Worm (Caenorhabditis elegans) whole organism, L4 larva: ENCODE data around the gene jmjd-3.3.

Experiments
- F26F4.8 ChIP-seq: fragments of 200-800 bp; sonication (Bioruptor generic); conservative IDR thresholded peaks from 2 replicates; pipeline ENCODE4 v1.3.6; 2022; ENCODE audit warnings: missing genetic modification characterization, missing compliant biosample characterization
- F37D6.2 ChIP-seq: sonication (generic microtip); optimal IDR thresholded peaks from 2 replicates; lab custom pipeline; 2016; ENCODE audit warnings: mild to moderate bottlenecking, missing genetic modification characterization, missing compliant biosample characterization
- F44E2.7 ChIP-seq: fragments of 200-800 bp; sonication (Bioruptor generic); IDR thresholded peaks from 2 replicates; pipeline ENCODE4 v2.1.2; 2022; ENCODE audit warnings: missing genetic modification characterization, missing compliant biosample characterization
- F49E8.2 ChIP-seq: sonication (generic microtip); optimal IDR thresholded peaks from 2 replicates; lab custom pipeline; 2016; ENCODE audit warnings: missing compliant biosample characterization, mild to moderate bottlenecking, missing genetic modification characterization, borderline replicate concordance
- R02D3.7 ChIP-seq: fragments of 150-350 bp; sonication (generic microtip); optimal IDR thresholded peaks from 3 replicates; lab custom pipeline; 2014; ENCODE audit warnings: missing biosample characterization, missing genetic modification characterization
- T26A8.4 ChIP-seq: fragments of 200-800 bp; sonication (Bioruptor generic); IDR thresholded peaks from 2 replicates; pipeline ENCODE4 v1.3.6; 2022; ENCODE audit warnings: missing genetic modification characterization, missing compliant biosample characterization
- aly-2 ChIP-seq: sonication (generic microtip); optimal IDR thresholded peaks from 2 replicates; lab custom pipeline; 2018; ENCODE audit warnings: missing biosample characterization, missing genetic modification characterization
- ama-1 ChIP-seq: fragments of 150-350 bp; optimal IDR thresholded peaks from 2 replicates; lab custom pipeline; 2014; ENCODE audit warnings: inconsistent platforms, mixed read lengths
- ceh-28 ChIP-seq: fragments of 150-350 bp; optimal IDR thresholded peaks from 2 replicates; lab custom pipeline; 2014; ENCODE audit warnings: missing biosample characterization, missing genetic modification reagents, missing genetic modification characterization
- ceh-32 ChIP-seq: sonication (generic microtip); optimal IDR thresholded peaks from 2 replicates; lab custom pipeline; 2016; ENCODE audit warnings: mild to moderate bottlenecking, missing genetic modification characterization, missing compliant biosample characterization; ENCODE audit not compliant: poor library complexity
- ceh-44 ChIP-seq: fragments of 200-800 bp; sonication (Bioruptor generic); IDR thresholded peaks from 2 replicates; pipeline ENCODE4 v1.3.6; 2022; ENCODE audit warnings: missing genetic modification reagents, missing genetic modification characterization, missing compliant biosample characterization
- ceh-62 ChIP-seq: sonication (generic microtip); optimal IDR thresholded peaks from 2 replicates; lab custom pipeline; 2017; ENCODE audit warnings: missing biosample characterization, missing genetic modification characterization
- ceh-82 ChIP-seq: sonication (generic microtip); optimal IDR thresholded peaks from 2 replicates; lab custom pipeline; 2017; ENCODE audit warnings: missing biosample characterization, missing genetic modification characterization
- ctbp-1 ChIP-seq: fragments of 200-800 bp; sonication (Bioruptor generic); IDR thresholded peaks from 2 replicates; pipeline ENCODE4 v1.3.6; 2022; ENCODE audit warnings: missing genetic modification reagents, missing genetic modification characterization, missing compliant biosample characterization
- daf-12 ChIP-seq: fragments of 150-350 bp; optimal IDR thresholded peaks from 2 replicates; lab custom pipeline; 2014; ENCODE audit warnings: missing biosample characterization, missing genetic modification reagents, missing genetic modification characterization
- daf-19 ChIP-seq: fragments of 200-800 bp; sonication (Bioruptor generic); conservative IDR thresholded peaks from 2 replicates; pipeline ENCODE4 v1.3.6; 2022; ENCODE audit warnings: missing genetic modification characterization, missing compliant biosample characterization
- dmd-6 ChIP-seq: fragments of 200-800 bp; sonication (Bioruptor generic); IDR thresholded peaks from 2 replicates; pipeline ENCODE4 v1.3.6; 2022; ENCODE audit warnings: missing genetic modification reagents, missing genetic modification characterization, missing compliant biosample characterization
- dpl-1 ChIP-seq: fragments of 150-350 bp; optimal IDR thresholded peaks from 2 replicates; lab custom pipeline; 2014; ENCODE audit warnings: missing biosample characterization, missing genetic modification reagents, missing genetic modification characterization
- egl-27 ChIP-seq: sonication (generic microtip); optimal IDR thresholded peaks from 3 replicates; lab custom pipeline; 2017; ENCODE audit warnings: missing biosample characterization, missing genetic modification reagents, missing genetic modification characterization
- fkh-10 ChIP-seq: fragments of 150-350 bp; optimal IDR thresholded peaks from 2 replicates; lab custom pipeline; 2014; ENCODE audit warnings: missing biosample characterization, missing genetic modification reagents, missing genetic modification characterization
- gei-8 ChIP-seq: fragments of 200-800 bp; sonication (Bioruptor generic); optimal IDR thresholded peaks from 2 replicates; lab custom pipeline; 2018; ENCODE audit warnings: mild to moderate bottlenecking, missing genetic modification characterization, missing compliant biosample characterization
- hif-1 ChIP-seq, 2 experiments: sonication (generic microtip); optimal IDR thresholded peaks; 2 replicates each; lab custom pipeline; 2016 to 2017; ENCODE audit warnings: missing compliant biosample characterization in 2 of 2, missing genetic modification characterization in 2 of 2, missing genetic modification reagents in 2 of 2, missing genotype in 2 of 2, mild to moderate bottlenecking in 1 of 2
- hlh-11 ChIP-seq: fragments of 200-800 bp; sonication (Bioruptor generic); optimal IDR thresholded peaks from 2 replicates; lab custom pipeline; 2018; ENCODE audit warnings: mild to moderate bottlenecking, missing genetic modification characterization, missing compliant biosample characterization
- hlh-30 ChIP-seq: sonication (generic microtip); optimal IDR thresholded peaks from 2 replicates; lab custom pipeline; 2017; ENCODE audit warnings: antibody characterized with exemption, mild to moderate bottlenecking, missing genetic modification characterization, missing compliant biosample characterization; ENCODE audit not compliant: insufficient read depth
- lim-7 ChIP-seq: fragments of 200-800 bp; sonication (Bioruptor generic); IDR thresholded peaks from 2 replicates; pipeline ENCODE4 v1.3.6; 2022; ENCODE audit warnings: missing genetic modification characterization, missing compliant biosample characterization
- lin-15B ChIP-seq: fragments of 150-350 bp; sonication (generic microtip); optimal IDR thresholded peaks from 3 replicates; lab custom pipeline; 2014; ENCODE audit warnings: missing biosample characterization, missing genetic modification characterization
- lin-38 ChIP-seq: fragments of 200-800 bp; sonication (Bioruptor generic); IDR thresholded peaks from 2 replicates; pipeline ENCODE4 v1.3.6; 2022; ENCODE audit warnings: missing genetic modification reagents, missing genetic modification characterization, missing compliant biosample characterization
- lir-3 ChIP-seq: sonication (generic microtip); optimal IDR thresholded peaks from 2 replicates; lab custom pipeline; 2016; ENCODE audit warnings: mild to moderate bottlenecking, missing genetic modification characterization, missing compliant biosample characterization
- madf-9 ChIP-seq: fragments of 200-800 bp; sonication (Bioruptor generic); conservative IDR thresholded peaks from 2 replicates; pipeline ENCODE4 v1.3.6; 2022; ENCODE audit warnings: missing genetic modification reagents, missing genetic modification characterization, missing compliant biosample characterization
- mdt-29 ChIP-seq: fragments of 200-800 bp; sonication (Bioruptor generic); IDR thresholded peaks from 2 replicates; pipeline ENCODE4 v1.3.6; 2022; ENCODE audit warnings: missing genetic modification reagents, missing genetic modification characterization, missing compliant biosample characterization
- mep-1 ChIP-seq: fragments of 150-350 bp; sonication (generic microtip); optimal IDR thresholded peaks from 3 replicates; lab custom pipeline; 2014; ENCODE audit warnings: missing biosample characterization, missing genetic modification characterization
- mes-2 ChIP-seq: sonication (generic microtip); optimal IDR thresholded peaks from 2 replicates; lab custom pipeline; 2016; ENCODE audit warnings: missing genotype, mild to moderate bottlenecking, missing genetic modification characterization, missing compliant biosample characterization; ENCODE audit not compliant: poor library complexity, severe bottlenecking
- mxl-2 ChIP-seq: fragments of 200-800 bp; sonication (Bioruptor generic); conservative IDR thresholded peaks from 2 replicates; pipeline ENCODE4 v1.3.6; 2022; ENCODE audit warnings: missing genetic modification reagents, missing genetic modification characterization, missing compliant biosample characterization
- mxl-3 ChIP-seq: fragments of 200-800 bp; sonication (Bioruptor generic); optimal IDR thresholded peaks from 2 replicates; lab custom pipeline; 2018; ENCODE audit warnings: mild to moderate bottlenecking, missing genetic modification characterization, missing compliant biosample characterization
- nhr-102 ChIP-seq: sonication (generic microtip); optimal IDR thresholded peaks from 2 replicates; lab custom pipeline; 2016; ENCODE audit warnings: mild to moderate bottlenecking, missing genetic modification characterization, moderate library complexity, missing compliant biosample characterization
- nhr-25 ChIP-seq: sonication (generic microtip); optimal IDR thresholded peaks from 2 replicates; lab custom pipeline; 2017; ENCODE audit warnings: missing genetic modification characterization, mild to moderate bottlenecking, missing compliant biosample characterization, antibody characterized with exemption, moderate library complexity, borderline replicate concordance; ENCODE audit not compliant: insufficient read depth
- nhr-42 ChIP-seq: fragments of 200-800 bp; sonication (Bioruptor generic); IDR thresholded peaks from 2 replicates; pipeline ENCODE4 v1.3.6; 2022; ENCODE audit warnings: missing genetic modification characterization, missing compliant biosample characterization
- nhr-48 ChIP-seq: sonication (generic microtip); optimal IDR thresholded peaks from 2 replicates; lab custom pipeline; 2016; ENCODE audit warnings: mild to moderate bottlenecking, missing genetic modification characterization, missing compliant biosample characterization
- pqm-1 ChIP-seq: sonication (generic microtip); optimal IDR thresholded peaks from 2 replicates; lab custom pipeline; 2017; ENCODE audit warnings: missing biosample characterization, missing genetic modification characterization
- saeg-2 ChIP-seq: fragments of 200-800 bp; sonication (Bioruptor generic); IDR thresholded peaks from 2 replicates; pipeline ENCODE4 v1.3.6; 2022; ENCODE audit warnings: missing genetic modification reagents, missing genetic modification characterization, missing compliant biosample characterization
- snpc-4 ChIP-seq: fragments of 150-350 bp; optimal IDR thresholded peaks from 2 replicates; lab custom pipeline; 2014; ENCODE audit warnings: missing biosample characterization, missing genetic modification characterization
- spr-3 ChIP-seq: fragments of 200-800 bp; sonication (Bioruptor generic); optimal IDR thresholded peaks from 2 replicates; lab custom pipeline; 2018; ENCODE audit warnings: mild to moderate bottlenecking, missing genetic modification characterization, missing compliant biosample characterization
- tag-97 ChIP-seq: fragments of 200-800 bp; sonication (Bioruptor generic); IDR thresholded peaks from 2 replicates; pipeline ENCODE4 v1.3.6; 2022; ENCODE audit warnings: missing genetic modification characterization, missing compliant biosample characterization
- unc-130 ChIP-seq: sonication (generic microtip); optimal IDR thresholded peaks from 2 replicates; lab custom pipeline; 2016; ENCODE audit warnings: missing genetic modification reagents, missing genetic modification characterization, missing compliant biosample characterization
- unc-62 ChIP-seq, 3 experiments: fragments of 150-350 bp in 1 of 3; sonication (generic microtip); optimal IDR thresholded peaks in 2 of 3; peaks in 1 of 3; 1 replicate in 1 of 3; 2 replicates in 2 of 3; lab custom pipeline; 2014 to 2017; ENCODE audit warnings: missing biosample characterization in 3 of 3, missing genetic modification characterization in 3 of 3, missing genetic modification reagents in 3 of 3, missing genotype in 1 of 3
- vab-7 ChIP-seq: fragments of 200-800 bp; sonication (Bioruptor generic); IDR thresholded peaks from 2 replicates; pipeline ENCODE4 v1.3.6; 2022; ENCODE audit warnings: missing genetic modification reagents, missing genetic modification characterization, missing compliant biosample characterization
- zag-1 ChIP-seq: fragments of 150-350 bp; optimal IDR thresholded peaks from 2 replicates; lab custom pipeline; 2014; ENCODE audit warnings: missing biosample characterization, missing genetic modification characterization
- zfp-2 ChIP-seq: sonication (generic microtip); optimal IDR thresholded peaks from 2 replicates; lab custom pipeline; 2016; ENCODE audit warnings: mild to moderate bottlenecking, missing genetic modification characterization, missing compliant biosample characterization
- zip-11 ChIP-seq: fragments of 200-800 bp; sonication (Bioruptor generic); IDR thresholded peaks from 2 replicates; pipeline ENCODE4 v1.3.6; 2022; ENCODE audit warnings: missing genetic modification characterization, missing compliant biosample characterization
- zip-2 ChIP-seq: fragments of 150-350 bp; optimal IDR thresholded peaks from 2 replicates; lab custom pipeline; 2014; ENCODE audit warnings: missing biosample characterization, missing genetic modification characterization

The jmjd-3.3 gene

DNA sequence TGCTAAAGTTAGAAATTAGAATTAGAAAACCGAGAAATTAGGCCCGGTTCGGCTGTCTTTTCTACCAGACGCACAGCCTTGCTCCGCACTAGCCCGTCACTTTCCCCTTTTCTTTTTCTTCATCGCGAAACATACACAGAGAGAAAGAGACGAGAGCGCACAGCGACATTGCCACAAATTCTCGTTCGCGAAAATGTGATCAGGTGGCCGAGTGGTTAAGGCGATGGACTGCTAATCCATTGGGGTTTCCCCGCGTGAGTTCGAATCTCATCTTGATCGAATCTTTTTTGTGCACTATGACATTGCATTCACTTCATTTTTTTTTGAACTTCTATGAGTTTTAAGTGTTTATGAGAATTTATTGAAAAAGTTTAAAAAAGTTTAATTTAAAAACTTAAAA lies 6.2 kb downstream of the jmjd-3.3 start (continued):
- TF ChIP-seq ama-1 (lab: Kevin White, UChicago) (no peak), hlh-30 (tag; lab: Kevin White, UChicago) (peak; percentile 70), mdt-29 (GFP tag; lab: Robert Waterston, UW) (no peak), F49E8.2 (tag; lab: Kevin White, UChicago) (no peak), ceh-32 (tag; lab: Kevin White, UChicago) (no peak), pqm-1 (tag; lab: Kevin White, UChicago) (no peak), lim-7 (GFP tag; lab: Robert Waterston, UW) (peak; percentile 63), lir-3 (no peak), aly-2 (no peak), F37D6.2 (tag; lab: Kevin White, UChicago) (peak; percentile 66), lin-15B (tag; lab: Kevin White, UChicago) (no peak), F44E2.7 (no peak), T26A8.4 (peak; percentile 74), R02D3.7 (tag; lab: Kevin White, UChicago) (no peak), nhr-42 (GFP tag; lab: Robert Waterston, UW) (0 out of 2 replicates have a peak, but pooled peaks have one; percentile 67), nhr-25 (tag; lab: Kevin White, UChicago) (no peak), nhr-48 (tag; lab: Kevin White, UChicago) (peak; percentile 31), ctbp-1 (GFP tag; lab: Robert Waterston, UW) (0 out of 2 replicates have a peak, but pooled peaks have one; percentile 14), zip-11 (0 out of 2 replicates have a peak, but pooled peaks have one; percentile 27), spr-3 (no peak), vab-7 (GFP tag; lab: Robert Waterston, UW) (peak; percentile 77), hif-1 (tag; optimal IDR thresholded peaks at IDR 0.05; lab: Kevin White, UChicago) (no peak), mes-2 (tag; lab: Kevin White, UChicago) (peak; percentile 79), daf-19 (no peak), mep-1 (tag; lab: Kevin White, UChicago) (no peak), ceh-82 (no peak), tag-97 (GFP tag; lab: Robert Waterston, UW) (no peak), fkh-10 (peak; percentile 32), ceh-28 (tag; lab: Kevin White, UChicago) (no peak), ceh-62 (tag; lab: Kevin White, UChicago) (no peak), mxl-2 (GFP tag; lab: Robert Waterston, UW) (0 out of 2 replicates have a peak, but pooled peaks have one; percentile 11), saeg-2 (GFP tag; lab: Robert Waterston, UW) (no peak), dpl-1 (GFP tag; lab: Kevin White, UChicago) (peak; percentile 5), egl-27 (no peak), mxl-3 (peak; percentile 38), zag-1 (tag; lab: Kevin White, UChicago) (no peak), gei-8 (GFP tag; lab: Kevin White, UChicago) (no peak), unc-130 (GFP tag; lab: Kevin White, UChicago) (no peak), F26F4.8 (GFP tag; lab: Robert Waterston, UW) (peak; percentile 42; the same call in 1 of the 2 replicates), snpc-4 (no peak), daf-12 (tag; lab: Kevin White, UChicago) (no peak), ceh-44 (GFP tag; lab: Robert Waterston, UW) (0 out of 2 replicates have a peak, but pooled peaks have one; percentile 40), nhr-102 (tag; lab: Kevin White, UChicago) (peak; percentile 56), dmd-6 (GFP tag; lab: Robert Waterston, UW) (peak; percentile 65), zfp-2 (tag; lab: Kevin White, UChicago) (no peak), hlh-11 (peak; percentile 47), lin-38 (GFP tag; lab: Robert Waterston, UW) (peak; percentile 56; the same call in 1 of the 2 replicates), madf-9 (peak; percentile 75), unc-62 (GFP tag; optimal IDR thresholded peaks at IDR 0.05 in 1 of 2; lab: Kevin White, UChicago) (no peak), unc-62 (tag; optimal IDR thresholded peaks at IDR 0.05; lab: Kevin White, UChicago) (no peak), zip-2 (peak; percentile 23)
